Fruit fly (Drosophila melanogaster) whole organism, embryonic: ENCODE results near the gene MED21.

Experiments used
- ATbp ChIP-seq: fragments of 200-800 bp; sonication (Bioruptor generic); optimal IDR thresholded peaks from 2 replicates; lab custom pipeline; 2017; ENCODE audit warnings: missing biosample characterization, mild to moderate bottlenecking, missing genetic modification characterization, missing genetic modification reagents
- Atf-2 ChIP-seq: fragments of 200-800 bp; sonication (Bioruptor generic); optimal IDR thresholded peaks from 2 replicates; lab custom pipeline; 2016; ENCODE audit warnings: missing biosample characterization, missing genetic modification characterization
- CG10147 ChIP-seq: fragments of 200-800 bp; sonication (Bioruptor generic); optimal IDR thresholded peaks from 2 replicates; lab custom pipeline; 2019; ENCODE audit warnings: missing biosample characterization, mild to moderate bottlenecking, missing genetic modification characterization, moderate library complexity
- CG10431 ChIP-seq: fragments of 200-800 bp; sonication (Bioruptor generic); optimal IDR thresholded peaks from 3 replicates; lab custom pipeline; 2018; ENCODE audit warnings: missing biosample characterization, mild to moderate bottlenecking, missing genetic modification characterization
- CG12155 ChIP-seq: fragments of 200-800 bp; sonication (Bioruptor generic); optimal IDR thresholded peaks from 3 replicates; lab custom pipeline; 2016; ENCODE audit warnings: missing biosample characterization, missing genetic modification characterization
- CG12744 ChIP-seq: fragments of 200-800 bp; sonication (Bioruptor generic); optimal IDR thresholded peaks from 2 replicates; lab custom pipeline; 2016; ENCODE audit warnings: missing biosample characterization, missing genetic modification characterization
- CG13775 ChIP-seq: fragments of 200-800 bp; sonication (Bioruptor generic); optimal IDR thresholded peaks from 3 replicates; lab custom pipeline; 2017; ENCODE audit warnings: missing biosample characterization, mild to moderate bottlenecking, missing genetic modification characterization
- CG16815 ChIP-seq: fragments of 200-800 bp; sonication (Bioruptor generic); optimal IDR thresholded peaks from 3 replicates; lab custom pipeline; 2017; ENCODE audit warnings: missing biosample characterization, mild to moderate bottlenecking, missing genetic modification characterization
- CG17568 ChIP-seq: fragments of 200-800 bp; sonication (Bioruptor generic); optimal IDR thresholded peaks from 2 replicates; lab custom pipeline; 2018; ENCODE audit warnings: missing biosample characterization, mild to moderate bottlenecking, missing genetic modification characterization, moderate library complexity
- CG17912 ChIP-seq: fragments of 200-800 bp; sonication (Bioruptor generic); optimal IDR thresholded peaks from 2 replicates; lab custom pipeline; 2018; ENCODE audit warnings: missing biosample characterization, mild to moderate bottlenecking, missing genetic modification characterization
- CG32532 ChIP-seq: fragments of 200-800 bp; sonication (Bioruptor generic); IDR thresholded peaks from 2 replicates; pipeline ENCODE4 v1.3.6; 2022; ENCODE audit warnings: missing biosample characterization, missing genetic modification characterization
- CG3281 ChIP-seq: fragments of 200-800 bp; sonication (Bioruptor generic); optimal IDR thresholded peaks from 3 replicates; lab custom pipeline; 2017; ENCODE audit warnings: missing biosample characterization, mild to moderate bottlenecking, missing genetic modification characterization
- CG4282 ChIP-seq: fragments of 200-800 bp; sonication (Bioruptor generic); optimal IDR thresholded peaks from 2 replicates; lab custom pipeline; 2016; ENCODE audit warnings: missing biosample characterization, missing genetic modification characterization
- CG6791 ChIP-seq: fragments of 200-800 bp; sonication (Bioruptor generic); IDR thresholded peaks from 3 replicates; pipeline ENCODE4 v1.3.6; 2022; ENCODE audit warnings: missing biosample characterization, missing genetic modification characterization; ENCODE audit not compliant: partially characterized antibody
- CG7372 ChIP-seq: fragments of 200-800 bp; sonication (Bioruptor generic); IDR thresholded peaks from 2 replicates; pipeline ENCODE4 v1.3.6; 2022; ENCODE audit warnings: missing biosample characterization, missing genetic modification characterization
- CG7963 ChIP-seq: fragments of 200-800 bp; sonication (Bioruptor generic); IDR thresholded peaks from 3 replicates; pipeline ENCODE4 v1.3.6; 2022; ENCODE audit warnings: missing biosample characterization, missing genetic modification characterization; ENCODE audit not compliant: partially characterized antibody
- CG8281 ChIP-seq: fragments of 200-800 bp; sonication (Bioruptor generic); optimal IDR thresholded peaks from 2 replicates; lab custom pipeline; 2018; ENCODE audit warnings: missing biosample characterization, mild to moderate bottlenecking, missing genetic modification characterization, moderate library complexity
- CG9437 ChIP-seq: fragments of 200-800 bp; sonication (Bioruptor generic); optimal IDR thresholded peaks from 2 replicates; lab custom pipeline; 2018; ENCODE audit warnings: missing biosample characterization, mild to moderate bottlenecking, missing genetic modification characterization
- CG9609 ChIP-seq: fragments of 200-800 bp; sonication (Bioruptor generic); optimal IDR thresholded peaks from 3 replicates; lab custom pipeline; 2016; ENCODE audit warnings: missing biosample characterization, missing genetic modification characterization
- CHES-1-like ChIP-seq: fragments of 200-800 bp; sonication (Bioruptor generic); optimal IDR thresholded peaks from 2 replicates; lab custom pipeline; 2016; ENCODE audit warnings: missing biosample characterization, missing genetic modification characterization
- Camta ChIP-seq: fragments of 200-800 bp; sonication (Bioruptor generic); optimal IDR thresholded peaks from 2 replicates; lab custom pipeline; 2016; ENCODE audit warnings: missing biosample characterization, missing genetic modification characterization
- D19A ChIP-seq: fragments of 200-800 bp; optimal IDR thresholded peaks from 3 replicates; lab custom pipeline; 2019; ENCODE audit warnings: missing biosample characterization, mild to moderate bottlenecking, missing genetic modification characterization, moderate library complexity
- H2.0 ChIP-seq: fragments of 200-800 bp; sonication (Bioruptor generic); IDR thresholded peaks from 2 replicates; pipeline ENCODE4 v1.3.6; 2022; ENCODE audit warnings: missing biosample characterization, missing genetic modification characterization
- Hand ChIP-seq: fragments of 200-800 bp; sonication (Bioruptor generic); optimal IDR thresholded peaks from 2 replicates; lab custom pipeline; 2017; ENCODE audit warnings: mild to moderate bottlenecking, missing biosample characterization, missing genetic modification reagents, missing genetic modification characterization
- HmgD ChIP-seq: fragments of 200-800 bp; sonication (Bioruptor generic); optimal IDR thresholded peaks from 3 replicates; lab custom pipeline; 2016; ENCODE audit warnings: missing biosample characterization, missing genetic modification characterization
- NfI ChIP-seq: fragments of 200-800 bp; sonication (Bioruptor generic); optimal IDR thresholded peaks from 3 replicates; lab custom pipeline; 2018; ENCODE audit warnings: missing biosample characterization, mild to moderate bottlenecking, missing genetic modification characterization, moderate library complexity
- Optix ChIP-seq: fragments of 200-800 bp; sonication (Bioruptor generic); IDR thresholded peaks from 3 replicates; pipeline ENCODE4 v1.3.6; 2022; ENCODE audit warnings: missing biosample characterization, missing genetic modification characterization
- PHDP ChIP-seq: fragments of 200-800 bp; sonication (Bioruptor generic); optimal IDR thresholded peaks from 3 replicates; lab custom pipeline; 2018; ENCODE audit warnings: missing biosample characterization, mild to moderate bottlenecking, missing genetic modification characterization, moderate library complexity
- ab ChIP-seq: fragments of 200-800 bp; sonication (Bioruptor generic); optimal IDR thresholded peaks from 2 replicates; lab custom pipeline; 2016; ENCODE audit warnings: missing biosample characterization, missing genetic modification characterization
- al ChIP-seq: fragments of 200-800 bp; sonication (Bioruptor generic); IDR thresholded peaks from 2 replicates; pipeline ENCODE4 v1.3.6; 2022; ENCODE audit warnings: missing biosample characterization, missing genetic modification characterization
- ara ChIP-seq: fragments of 200-800 bp; sonication (Bioruptor generic); IDR thresholded peaks from 2 replicates; pipeline ENCODE4 v1.3.6; 2022; ENCODE audit warnings: missing biosample characterization, missing genetic modification characterization
- bab2 ChIP-seq: fragments of 200-800 bp; sonication (Bioruptor generic); optimal IDR thresholded peaks from 2 replicates; lab custom pipeline; 2016; ENCODE audit warnings: missing biosample characterization, missing genetic modification characterization
- ci ChIP-seq: fragments of 200-800 bp; sonication (Bioruptor generic); IDR thresholded peaks from 3 replicates; pipeline ENCODE4 v1.3.6; 2022; ENCODE audit warnings: missing biosample characterization, missing genetic modification characterization
- croc ChIP-seq: fragments of 200-800 bp; sonication (Bioruptor generic); conservative IDR thresholded peaks from 3 replicates; pipeline ENCODE4 v1.3.6; 2022; ENCODE audit warnings: missing biosample characterization, missing genetic modification characterization
- cwo ChIP-seq: fragments of 200-800 bp; sonication (Bioruptor generic); optimal IDR thresholded peaks from 3 replicates; lab custom pipeline; 2017; ENCODE audit warnings: missing biosample characterization, missing genetic modification characterization, mild to moderate bottlenecking, moderate library complexity, missing genetic modification reagents
- grau ChIP-seq: fragments of 200-800 bp; optimal IDR thresholded peaks from 3 replicates; lab custom pipeline; 2019; ENCODE audit warnings: missing biosample characterization, mild to moderate bottlenecking, missing genetic modification characterization, moderate library complexity
- gsb-n ChIP-seq: fragments of 200-800 bp; sonication (Bioruptor generic); optimal IDR thresholded peaks from 3 replicates; lab custom pipeline; 2018; ENCODE audit warnings: missing biosample characterization, mild to moderate bottlenecking, missing genetic modification characterization
- klu ChIP-seq: fragments of 200-800 bp; sonication (Bioruptor generic); IDR thresholded peaks from 2 replicates; pipeline ENCODE4 v1.3.6; 2022; ENCODE audit warnings: missing biosample characterization, missing genetic modification characterization
- lola ChIP-seq, 3 experiments: fragments of >200 bp in 2 of 3; fragments of 200-800 bp in 1 of 3; sonication (Bioruptor generic) in 1 of 3; optimal IDR thresholded peaks; 2 replicates each; lab custom pipeline; 2017 to 2019; ENCODE audit warnings: missing biosample characterization in 3 of 3, missing genetic modification characterization in 3 of 3, mild to moderate bottlenecking in 1 of 3, moderate library complexity in 1 of 3
- lov ChIP-seq, 2 experiments: fragments of 200-800 bp in 1 of 2; fragments of >200 bp in 1 of 2; sonication (Bioruptor generic) in 1 of 2; IDR thresholded peaks in 1 of 2; optimal IDR thresholded peaks in 1 of 2; 2 replicates in 1 of 2; 3 replicates in 1 of 2; pipeline versions ENCODE4 v1.3.6 to Lab custom; 2017 to 2022; ENCODE audit warnings: missing biosample characterization in 1 of 2, missing genetic modification characterization in 1 of 2
- mam ChIP-seq: fragments of 200-800 bp; sonication (Bioruptor generic); optimal IDR thresholded peaks from 3 replicates; lab custom pipeline; 2016; ENCODE audit warnings: missing biosample characterization, missing genetic modification characterization
- nau ChIP-seq: fragments of 200-800 bp; sonication (Bioruptor generic); optimal IDR thresholded peaks from 3 replicates; lab custom pipeline; 2017; ENCODE audit warnings: missing biosample characterization, mild to moderate bottlenecking, missing genetic modification characterization, missing genetic modification reagents
- pb ChIP-seq: fragments of 200-800 bp; sonication (Bioruptor generic); optimal IDR thresholded peaks from 3 replicates; lab custom pipeline; 2016; ENCODE audit warnings: missing biosample characterization, missing genetic modification characterization
- peb ChIP-seq: fragments of 200-800 bp; sonication (Bioruptor generic); IDR thresholded peaks from 2 replicates; pipeline ENCODE4 v1.3.6; 2022; ENCODE audit warnings: missing biosample characterization, missing genetic modification characterization
- phol ChIP-seq: fragments of 200-800 bp; sonication (Bioruptor generic); optimal IDR thresholded peaks from 3 replicates; lab custom pipeline; 2018; ENCODE audit warnings: missing biosample characterization, mild to moderate bottlenecking, missing genetic modification characterization, moderate library complexity
- pros ChIP-seq: fragments of 200-800 bp; sonication (Bioruptor generic); optimal IDR thresholded peaks from 3 replicates; lab custom pipeline; 2019; ENCODE audit warnings: missing biosample characterization, mild to moderate bottlenecking, missing genetic modification characterization, moderate library complexity
- repo ChIP-seq: fragments of 200-800 bp; sonication (Bioruptor generic); optimal IDR thresholded peaks from 2 replicates; lab custom pipeline; 2016; ENCODE audit warnings: missing biosample characterization, missing genetic modification characterization
- scrt ChIP-seq: fragments of 200-800 bp; sonication (Bioruptor generic); optimal IDR thresholded peaks from 2 replicates; lab custom pipeline; 2018; ENCODE audit warnings: missing biosample characterization, mild to moderate bottlenecking, missing genetic modification characterization, moderate library complexity
- sqz ChIP-seq: fragments of 200-800 bp; sonication (Bioruptor generic); optimal IDR thresholded peaks from 3 replicates; lab custom pipeline; 2018; ENCODE audit warnings: missing biosample characterization, mild to moderate bottlenecking, missing genetic modification characterization
- stwl ChIP-seq: fragments of 200-800 bp; sonication (Bioruptor generic); optimal IDR thresholded peaks from 3 replicates; lab custom pipeline; 2018; ENCODE audit warnings: missing biosample characterization, mild to moderate bottlenecking, missing genetic modification characterization, moderate library complexity
- unpg ChIP-seq: fragments of 200-800 bp; sonication (Bioruptor generic); optimal IDR thresholded peaks from 3 replicates; lab custom pipeline; 2018; ENCODE audit warnings: missing biosample characterization, mild to moderate bottlenecking, missing genetic modification characterization, moderate library complexity

The MED21 gene

DNA sequence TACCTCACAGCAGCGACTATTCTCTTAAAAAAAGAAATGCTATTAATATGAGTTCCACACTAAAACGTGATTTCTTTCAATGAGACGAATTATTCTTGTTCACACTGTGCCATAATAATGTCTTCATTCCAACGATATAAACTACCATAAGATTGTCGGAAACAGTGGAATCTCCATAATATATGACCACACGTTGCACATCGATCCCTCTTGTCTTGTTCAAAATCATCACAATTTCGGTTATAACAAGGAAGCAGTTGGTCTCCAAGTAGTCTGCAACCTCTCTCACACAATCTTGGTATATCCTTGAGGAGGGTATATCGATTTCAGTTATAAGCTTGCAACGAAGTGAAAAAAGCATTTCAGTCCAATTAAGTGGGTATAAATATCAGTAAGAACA is at the start of gene MED21 (continued):
- no peak for TF ChIP-seq unpg (GFP tag; lab: Kevin White, UChicago)
- no peak for TF ChIP-seq Hand
- TF ChIP-seq CG9609 (GFP tag; lab: Kevin White, UChicago): peak; percentile 9
- TF ChIP-seq CG17912 (GFP tag; lab: Kevin White, UChicago): no peak
- TF ChIP-seq CG32532 (GFP tag; lab: Robert Waterston, UW): no peak
- TF ChIP-seq sqz (GFP tag; lab: Kevin White, UChicago): no peak
- TF ChIP-seq bab2: no peak
- TF ChIP-seq croc: no peak
- TF ChIP-seq cwo: no peak
- no peak for TF ChIP-seq CG9437 (GFP tag; lab: Kevin White, UChicago)
- TF ChIP-seq repo (GFP tag; lab: Kevin White, UChicago): no peak
- no peak for TF ChIP-seq CG10431 (GFP tag; lab: Kevin White, UChicago)
- no peak for TF ChIP-seq CHES-1-like (GFP tag; lab: Kevin White, UChicago)
- TF ChIP-seq scrt (GFP tag; lab: Kevin White, UChicago): no peak
- no peak for TF ChIP-seq al (GFP tag; lab: Robert Waterston, UW)
- TF ChIP-seq ci (GFP tag; lab: Robert Waterston, UW): no peak
- TF ChIP-seq CG10147 (GFP tag; lab: Kevin White, UChicago): no peak
- peak; percentile 79 for TF ChIP-seq phol (tag; lab: Kevin White, UChicago)
- no peak for TF ChIP-seq grau (tag; lab: Kevin White, UChicago)
- TF ChIP-seq lola (GFP tag; optimal IDR thresholded peaks at IDR 0.05; lab: Kevin White, UChicago): peak in 1 of 3 experiments; percentile 60
- TF ChIP-seq CG7963: no peak
- TF ChIP-seq nau (GFP tag; lab: Kevin White, UChicago): no peak
- no peak for TF ChIP-seq D19A (tag; lab: Kevin White, UChicago)
- TF ChIP-seq ATbp: no peak
- TF ChIP-seq CG17568 (GFP tag; lab: Kevin White, UChicago): no peak
- no peak for TF ChIP-seq CG3281
- TF ChIP-seq gsb-n (tag; lab: Kevin White, UChicago): no peak
- TF ChIP-seq CG7372 (GFP tag; lab: Robert Waterston, UW): no peak
- no peak for TF ChIP-seq CG16815 (GFP tag; lab: Kevin White, UChicago)
- TF ChIP-seq Optix (GFP tag; lab: Robert Waterston, UW): no peak
- TF ChIP-seq CG12155 (GFP tag; lab: Kevin White, UChicago): no peak
- no peak for TF ChIP-seq PHDP (tag; lab: Kevin White, UChicago)
- TF ChIP-seq pros (GFP tag; lab: Kevin White, UChicago): no peak
- no peak for TF ChIP-seq CG8281 (tag; lab: Kevin White, UChicago)
- no peak for TF ChIP-seq CG13775
- peak; percentile 66 for TF ChIP-seq HmgD
- TF ChIP-seq CG4282 (GFP tag; lab: Kevin White, UChicago): no peak
- no peak for TF ChIP-seq H2.0 (GFP tag; lab: Robert Waterston, UW)
- no peak for TF ChIP-seq Camta
- TF ChIP-seq Atf-2: no peak
- TF ChIP-seq ara (GFP tag; lab: Robert Waterston, UW): no peak
- no peak for TF ChIP-seq lov (optimal IDR thresholded peaks at IDR 0.05; lab: Kevin White, UChicago)
- TF ChIP-seq lov (GFP tag; IDR thresholded peaks at IDR 0.05; lab: Robert Waterston, UW): no peak
- no peak for TF ChIP-seq klu (GFP tag; lab: Robert Waterston, UW)
- no peak for TF ChIP-seq stwl
- TF ChIP-seq CG12744 (GFP tag; lab: Kevin White, UChicago): no peak
- TF ChIP-seq ab (GFP tag; lab: Kevin White, UChicago): no peak
- TF ChIP-seq CG6791 (GFP tag; lab: Robert Waterston, UW): no peak
- no peak for TF ChIP-seq pb (GFP tag; lab: Kevin White, UChicago)
- TF ChIP-seq NfI (GFP tag; lab: Kevin White, UChicago): no peak
- TF ChIP-seq peb (GFP tag; lab: Robert Waterston, UW): no peak
- peak; percentile 21 for TF ChIP-seq mam (GFP tag; lab: Kevin White, UChicago)
